Worm (Caenorhabditis elegans) whole organism, L4 larva: Measurements from ENCODE around the gene acd-4.

Source experiments
- F10B5.3 ChIP-seq: sonication (generic microtip); optimal IDR thresholded peaks from 2 replicates; lab custom pipeline; 2016; ENCODE audit warnings: mild to moderate bottlenecking, missing genetic modification characterization, missing compliant biosample characterization
- R02D3.7 ChIP-seq: fragments of 150-350 bp; sonication (generic microtip); optimal IDR thresholded peaks from 3 replicates; lab custom pipeline; 2014; ENCODE audit warnings: missing biosample characterization, missing genetic modification characterization
- T20F7.1 ChIP-seq: fragments of 200-800 bp; sonication (Bioruptor generic); optimal IDR thresholded peaks from 2 replicates; lab custom pipeline; 2018; ENCODE audit warnings: mild to moderate bottlenecking, missing genetic modification characterization, missing compliant biosample characterization
- Y5F2A.4 ChIP-seq: fragments of 200-800 bp; sonication (Bioruptor generic); optimal IDR thresholded peaks from 2 replicates; lab custom pipeline; 2018; ENCODE audit warnings: mild to moderate bottlenecking, missing genetic modification characterization, missing compliant biosample characterization
- ZK546.5 ChIP-seq, 2 experiments: sonication (generic microtip); optimal IDR thresholded peaks; 2 replicates each; lab custom pipeline; 2017; ENCODE audit warnings: missing biosample characterization in 2 of 2, missing genetic modification characterization in 2 of 2
- arid-1 ChIP-seq: fragments of 200-800 bp; sonication (Bioruptor generic); conservative IDR thresholded peaks from 2 replicates; pipeline ENCODE4 v1.3.6; 2022; ENCODE audit warnings: missing genetic modification reagents, missing genetic modification characterization, missing compliant biosample characterization
- ceh-32 ChIP-seq: sonication (generic microtip); optimal IDR thresholded peaks from 2 replicates; lab custom pipeline; 2016; ENCODE audit warnings: mild to moderate bottlenecking, missing genetic modification characterization, missing compliant biosample characterization; ENCODE audit not compliant: poor library complexity
- ceh-82 ChIP-seq: sonication (generic microtip); optimal IDR thresholded peaks from 2 replicates; lab custom pipeline; 2017; ENCODE audit warnings: missing biosample characterization, missing genetic modification characterization
- cey-2 ChIP-seq: sonication (generic microtip); optimal IDR thresholded peaks from 3 replicates; lab custom pipeline; 2017; ENCODE audit warnings: missing genetic modification characterization, mild to moderate bottlenecking, missing compliant biosample characterization, antibody characterized with exemption, borderline replicate concordance; ENCODE audit not compliant: insufficient read depth
- ctbp-1 ChIP-seq: fragments of 200-800 bp; sonication (Bioruptor generic); IDR thresholded peaks from 2 replicates; pipeline ENCODE4 v1.3.6; 2022; ENCODE audit warnings: missing genetic modification reagents, missing genetic modification characterization, missing compliant biosample characterization
- daf-12 ChIP-seq: fragments of 150-350 bp; optimal IDR thresholded peaks from 2 replicates; lab custom pipeline; 2014; ENCODE audit warnings: missing biosample characterization, missing genetic modification reagents, missing genetic modification characterization
- daf-16 ChIP-seq, 3 experiments: sonication (generic microtip); optimal IDR thresholded peaks; 2 replicates each; lab custom pipeline; 2016 to 2017; ENCODE audit warnings: missing genetic modification characterization in 3 of 3, missing genetic modification reagents in 3 of 3, mild to moderate bottlenecking in 2 of 3, missing compliant biosample characterization in 2 of 3, missing biosample characterization in 1 of 3, moderate library complexity in 1 of 3
- dmd-8 ChIP-seq: fragments of 200-800 bp; sonication (Bioruptor generic); IDR thresholded peaks from 2 replicates; pipeline ENCODE4 v1.3.6; 2022; ENCODE audit warnings: missing genetic modification characterization, missing compliant biosample characterization
- dpl-1 ChIP-seq: fragments of 150-350 bp; optimal IDR thresholded peaks from 2 replicates; lab custom pipeline; 2014; ENCODE audit warnings: missing biosample characterization, missing genetic modification reagents, missing genetic modification characterization
- dve-1 ChIP-seq: sonication (generic microtip); optimal IDR thresholded peaks from 2 replicates; lab custom pipeline; 2017; ENCODE audit warnings: antibody characterized with exemption, mild to moderate bottlenecking, missing genetic modification characterization, missing compliant biosample characterization; ENCODE audit not compliant: insufficient read depth
- egl-43 ChIP-seq: fragments of 200-800 bp; sonication (Bioruptor generic); IDR thresholded peaks from 2 replicates; pipeline ENCODE4 v1.3.6; 2022; ENCODE audit warnings: missing genetic modification reagents, missing genetic modification characterization, missing compliant biosample characterization
- fkh-10 ChIP-seq: fragments of 150-350 bp; optimal IDR thresholded peaks from 2 replicates; lab custom pipeline; 2014; ENCODE audit warnings: missing biosample characterization, missing genetic modification reagents, missing genetic modification characterization
- hmg-1.1 ChIP-seq: fragments of 200-800 bp; sonication (Bioruptor generic); IDR thresholded peaks from 2 replicates; pipeline ENCODE4 v1.3.6; 2022; ENCODE audit warnings: missing genetic modification reagents, missing genetic modification characterization, missing compliant biosample characterization
- jun-1 ChIP-seq: fragments of 150-350 bp; optimal IDR thresholded peaks from 2 replicates; lab custom pipeline; 2014; ENCODE audit warnings: missing biosample characterization, missing genetic modification reagents, missing genetic modification characterization
- lin-13 ChIP-seq: fragments of 150-350 bp; optimal IDR thresholded peaks from 2 replicates; lab custom pipeline; 2014; ENCODE audit warnings: missing biosample characterization, missing genetic modification reagents, missing genetic modification characterization
- lin-29 ChIP-seq: fragments of 200-800 bp; sonication (Bioruptor generic); IDR thresholded peaks from 2 replicates; pipeline ENCODE4 v1.3.6; 2022; ENCODE audit warnings: missing genetic modification reagents, missing genetic modification characterization, missing compliant biosample characterization
- madf-5 ChIP-seq, 2 experiments: fragments of 200-800 bp; sonication (Bioruptor generic); IDR thresholded peaks; 2 replicates each; pipeline ENCODE4 v1.3.6; 2022; ENCODE audit warnings: missing compliant biosample characterization in 2 of 2, missing genetic modification characterization in 2 of 2
- mdl-1 ChIP-seq, 2 experiments: fragments of 150-350 bp in 1 of 2; sonication (generic microtip) in 1 of 2; optimal IDR thresholded peaks; 2 replicates each; lab custom pipeline; 2014 to 2017; ENCODE audit warnings: missing biosample characterization in 2 of 2, missing genetic modification characterization in 2 of 2
- mep-1 ChIP-seq: fragments of 150-350 bp; sonication (generic microtip); optimal IDR thresholded peaks from 3 replicates; lab custom pipeline; 2014; ENCODE audit warnings: missing biosample characterization, missing genetic modification characterization
- mxl-3 ChIP-seq: fragments of 200-800 bp; sonication (Bioruptor generic); optimal IDR thresholded peaks from 2 replicates; lab custom pipeline; 2018; ENCODE audit warnings: mild to moderate bottlenecking, missing genetic modification characterization, missing compliant biosample characterization
- nhr-10 ChIP-seq: fragments of 150-350 bp; optimal IDR thresholded peaks from 2 replicates; lab custom pipeline; 2014; ENCODE audit warnings: missing biosample characterization, missing genetic modification characterization
- nhr-11 ChIP-seq: fragments of 150-350 bp; optimal IDR thresholded peaks from 2 replicates; lab custom pipeline; 2014; ENCODE audit warnings: missing biosample characterization, missing genetic modification characterization
- nhr-6 ChIP-seq: fragments of 150-350 bp; optimal IDR thresholded peaks from 2 replicates; lab custom pipeline; 2014; ENCODE audit warnings: missing biosample characterization, missing genetic modification characterization
- pha-4 ChIP-seq, 2 experiments: fragments of 150-350 bp in 1 of 2; fragments of 200-800 bp in 1 of 2; sonication (Bioruptor generic) in 1 of 2; IDR thresholded peaks in 1 of 2; optimal IDR thresholded peaks in 1 of 2; 2 replicates each; pipeline versions ENCODE4 v1.3.6 to Lab custom; 2014 to 2022; ENCODE audit warnings: missing genetic modification characterization in 2 of 2, missing genetic modification reagents in 2 of 2, missing biosample characterization in 1 of 2, missing compliant biosample characterization in 1 of 2
- php-3 ChIP-seq: fragments of 200-800 bp; sonication (Bioruptor generic); IDR thresholded peaks from 2 replicates; pipeline ENCODE4 v1.3.6; 2022; ENCODE audit warnings: missing genetic modification reagents, missing genetic modification characterization, missing compliant biosample characterization
- pqm-1 ChIP-seq: sonication (generic microtip); optimal IDR thresholded peaks from 2 replicates; lab custom pipeline; 2017; ENCODE audit warnings: missing biosample characterization, missing genetic modification characterization
- rbr-2 ChIP-seq: sonication (generic microtip); optimal IDR thresholded peaks from 2 replicates; lab custom pipeline; 2016; ENCODE audit warnings: missing genotype, missing genetic modification characterization, missing compliant biosample characterization
- sdz-12 ChIP-seq: fragments of 200-800 bp; sonication (Bioruptor generic); optimal IDR thresholded peaks from 2 replicates; lab custom pipeline; 2018; ENCODE audit warnings: mild to moderate bottlenecking, missing genetic modification characterization, missing compliant biosample characterization
- snpc-1.2 ChIP-seq: fragments of 200-800 bp; sonication (Bioruptor generic); IDR thresholded peaks from 2 replicates; pipeline ENCODE4 v1.3.6; 2022; ENCODE audit warnings: missing genetic modification reagents, missing genetic modification characterization, missing compliant biosample characterization
- snpc-4 ChIP-seq: fragments of 150-350 bp; optimal IDR thresholded peaks from 2 replicates; lab custom pipeline; 2014; ENCODE audit warnings: missing biosample characterization, missing genetic modification characterization
- spr-1 ChIP-seq: sonication (generic microtip); optimal IDR thresholded peaks from 2 replicates; lab custom pipeline; 2016; ENCODE audit warnings: mild to moderate bottlenecking, missing genetic modification characterization, missing compliant biosample characterization
- tra-1 ChIP-seq: fragments of 200-800 bp; sonication (Bioruptor generic); IDR thresholded peaks from 2 replicates; pipeline ENCODE4 v1.3.6; 2022; ENCODE audit warnings: missing genetic modification reagents, missing genetic modification characterization, missing compliant biosample characterization
- unc-130 ChIP-seq: sonication (generic microtip); optimal IDR thresholded peaks from 2 replicates; lab custom pipeline; 2016; ENCODE audit warnings: missing genetic modification reagents, missing genetic modification characterization, missing compliant biosample characterization
- unc-39 ChIP-seq: sonication (generic microtip); optimal IDR thresholded peaks from 2 replicates; lab custom pipeline; 2017; ENCODE audit warnings: missing biosample characterization, missing genetic modification characterization
- zag-1 ChIP-seq: fragments of 150-350 bp; optimal IDR thresholded peaks from 2 replicates; lab custom pipeline; 2014; ENCODE audit warnings: missing biosample characterization, missing genetic modification characterization
- zfp-2 ChIP-seq: sonication (generic microtip); optimal IDR thresholded peaks from 2 replicates; lab custom pipeline; 2016; ENCODE audit warnings: mild to moderate bottlenecking, missing genetic modification characterization, missing compliant biosample characterization
- zfp-3 ChIP-seq: fragments of 200-800 bp; sonication (Bioruptor generic); conservative IDR thresholded peaks from 2 replicates; pipeline ENCODE4 v1.3.6; 2022; ENCODE audit warnings: missing genetic modification reagents, missing genetic modification characterization, missing compliant biosample characterization
- ztf-7 ChIP-seq: fragments of 150-350 bp; optimal IDR thresholded peaks from 2 replicates; lab custom pipeline; 2014; ENCODE audit warnings: missing biosample characterization, missing genetic modification characterization

Gene acd-4

DNA sequence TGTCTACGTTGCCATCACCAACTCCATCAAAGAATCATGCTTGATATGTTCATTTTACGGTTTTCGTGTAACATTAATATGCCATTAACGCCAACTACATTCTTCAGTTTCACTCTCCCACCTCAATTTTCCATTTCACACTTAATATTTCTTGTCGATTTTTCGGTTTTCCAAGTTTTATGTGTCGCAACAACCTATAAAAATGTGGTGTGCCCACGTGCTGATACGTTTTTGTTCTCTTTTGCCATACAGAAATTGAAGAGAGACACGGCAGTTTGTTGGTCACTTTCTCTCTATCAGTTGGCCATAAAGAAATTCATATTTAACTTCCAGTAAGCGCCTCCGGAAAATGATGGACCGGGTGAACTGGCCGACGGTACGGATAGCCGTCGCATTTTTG is 44.7 kb downstream of the acd-4 start, which contains the start of gene cln-3.3:
cln-3.3 (plus strand) TSS at position 334 of the 400 bp plus-strand sequence.
- peak; percentile 58 for TF ChIP-seq mxl-3 (GFP tag; lab: Kevin White, UChicago)
- TF ChIP-seq mdl-1 (tag; optimal IDR thresholded peaks at IDR 0.05; lab: Kevin White, UChicago) = peak in 1 of 2 experiments; percentile 42
- no peak for TF ChIP-seq snpc-4 (tag; lab: Kevin White, UChicago)
- TF ChIP-seq ceh-82 (tag; lab: Kevin White, UChicago) = no peak
- TF ChIP-seq ztf-7 (tag; lab: Kevin White, UChicago) = no peak
- TF ChIP-seq ZK546.5 (tag; optimal IDR thresholded peaks at IDR 0.05; lab: Kevin White, UChicago) = no peak
- no peak for TF ChIP-seq ctbp-1 (GFP tag; lab: Robert Waterston, UW)
- TF ChIP-seq nhr-10 (tag; lab: Kevin White, UChicago) = no peak
- TF ChIP-seq R02D3.7 (tag; lab: Kevin White, UChicago) = no peak
- no peak for TF ChIP-seq sdz-12 (GFP tag; lab: Kevin White, UChicago)
- TF ChIP-seq unc-39 = no peak
- TF ChIP-seq dmd-8 = no peak
- TF ChIP-seq nhr-6 (tag; lab: Kevin White, UChicago) = no peak
- no peak for TF ChIP-seq zag-1 (tag; lab: Kevin White, UChicago)
- no peak for TF ChIP-seq lin-13 (GFP tag; lab: Kevin White, UChicago)
- no peak for TF ChIP-seq mep-1 (tag; lab: Kevin White, UChicago)
- no peak for TF ChIP-seq tra-1 (GFP tag; lab: Robert Waterston, UW)
- no peak for TF ChIP-seq rbr-2
- no peak for TF ChIP-seq dve-1 (tag; lab: Kevin White, UChicago)
- TF ChIP-seq madf-5 (GFP tag; IDR thresholded peaks at IDR 0.05; lab: Robert Waterston, UW) = no peak
- TF ChIP-seq zfp-2 = no peak
- no peak for TF ChIP-seq snpc-1.2 (GFP tag; lab: Robert Waterston, UW)
- no peak for TF ChIP-seq F10B5.3 (tag; lab: Kevin White, UChicago)
- TF ChIP-seq pqm-1 (tag; lab: Kevin White, UChicago) = peak; percentile 66
- no peak for TF ChIP-seq dpl-1 (GFP tag; lab: Kevin White, UChicago)
- peak; percentile 93 for TF ChIP-seq php-3 (GFP tag; lab: Robert Waterston, UW)
- TF ChIP-seq fkh-10 (GFP tag; lab: Kevin White, UChicago) = no peak
- TF ChIP-seq cey-2 (tag; lab: Kevin White, UChicago) = no peak
- TF ChIP-seq pha-4 (GFP tag; IDR thresholded peaks at IDR 0.05; lab: Robert Waterston, UW) = no peak
- TF ChIP-seq pha-4 (tag; optimal IDR thresholded peaks at IDR 0.05; lab: Kevin White, UChicago) = no peak
- TF ChIP-seq T20F7.1 (GFP tag; lab: Kevin White, UChicago) = no peak
- TF ChIP-seq arid-1 (GFP tag; lab: Robert Waterston, UW) = no peak
- TF ChIP-seq spr-1 (tag; lab: Kevin White, UChicago) = no peak
- TF ChIP-seq ceh-32 (tag; lab: Kevin White, UChicago) = no peak
- TF ChIP-seq egl-43 (GFP tag; lab: Robert Waterston, UW) = no peak
- no peak for TF ChIP-seq unc-130 (GFP tag; lab: Kevin White, UChicago)
- no peak for TF ChIP-seq hmg-1.1
- TF ChIP-seq daf-12 (tag; lab: Kevin White, UChicago) = no peak
- TF ChIP-seq nhr-11 (tag; lab: Kevin White, UChicago) = no peak
- no peak for TF ChIP-seq daf-16 (GFP tag; optimal IDR thresholded peaks at IDR 0.05; lab: Kevin White, UChicago)
- TF ChIP-seq daf-16 (tag; optimal IDR thresholded peaks at IDR 0.05; lab: Kevin White, UChicago) = peak; percentile 67
- TF ChIP-seq Y5F2A.4 (GFP tag; lab: Kevin White, UChicago) = no peak
- no peak for TF ChIP-seq jun-1 (tag; lab: Kevin White, UChicago)
- TF ChIP-seq lin-29 = no peak
- TF ChIP-seq zfp-3 (GFP tag; lab: Robert Waterston, UW) = no peak
- TF ChIP-seq, all 104 proteins: peak for 5
